Worm (Caenorhabditis elegans) whole organism, mixed stage, embryonic: ENCODE measurements around the gene nlp-26.
A peak's percentile ranks its signal among the peaks of the same experiment; 100 is the strongest.

Source experiments
- M03D4.4 ChIP-seq: sonication (generic microtip); optimal IDR thresholded peaks from 2 replicates; lab custom pipeline; 2017; ENCODE audit warnings: mild to moderate bottlenecking, missing genetic modification characterization, missing compliant biosample characterization
- bed-3 ChIP-seq: fragments of 200-800 bp; sonication (Bioruptor generic); optimal IDR thresholded peaks from 3 replicates; lab custom pipeline; 2018; ENCODE audit warnings: mild to moderate bottlenecking, missing genetic modification characterization, moderate library complexity, missing compliant biosample characterization
- blmp-1 ChIP-seq: fragments of 150-350 bp; optimal IDR thresholded peaks from 2 replicates; lab custom pipeline; 2014; ENCODE audit warnings: missing biosample characterization, missing genetic modification characterization
- ceh-39 ChIP-seq: fragments of 150-350 bp; optimal IDR thresholded peaks from 2 replicates; lab custom pipeline; 2014; ENCODE audit warnings: missing biosample characterization, missing genetic modification characterization
- ceh-43 ChIP-seq: fragments of 200-800 bp; sonication (Bioruptor generic); optimal IDR thresholded peaks from 2 replicates; lab custom pipeline; 2018; ENCODE audit warnings: mild to moderate bottlenecking, missing genetic modification characterization, moderate library complexity, missing compliant biosample characterization
- ceh-83 ChIP-seq: fragments of 200-800 bp; sonication (Bioruptor generic); optimal IDR thresholded peaks from 2 replicates; lab custom pipeline; 2018; ENCODE audit warnings: mild to moderate bottlenecking, missing genetic modification characterization, missing compliant biosample characterization
- ces-1 ChIP-seq: fragments of 150-350 bp; optimal IDR thresholded peaks from 2 replicates; lab custom pipeline; 2014; ENCODE audit warnings: missing biosample characterization, missing genetic modification reagents, missing genetic modification characterization
- cnd-1 ChIP-seq: fragments of 200-800 bp; sonication (Bioruptor generic); optimal IDR thresholded peaks from 2 replicates; lab custom pipeline; 2018; ENCODE audit warnings: mild to moderate bottlenecking, missing genetic modification characterization, missing compliant biosample characterization
- drap-1 ChIP-seq: fragments of 200-800 bp; sonication (Bioruptor generic); optimal IDR thresholded peaks from 3 replicates; lab custom pipeline; 2018; ENCODE audit warnings: mild to moderate bottlenecking, missing genetic modification characterization, missing compliant biosample characterization
- elt-1 ChIP-seq: sonication (generic microtip); optimal IDR thresholded peaks from 2 replicates; lab custom pipeline; 2017; ENCODE audit warnings: missing genetic modification characterization, mild to moderate bottlenecking, missing compliant biosample characterization, antibody characterized with exemption, moderate library complexity, borderline replicate concordance; ENCODE audit not compliant: insufficient read depth
- flh-1 ChIP-seq: fragments of 200-800 bp; sonication (Bioruptor generic); optimal IDR thresholded peaks from 2 replicates; lab custom pipeline; 2018; ENCODE audit warnings: mild to moderate bottlenecking, missing genetic modification characterization, moderate library complexity, missing compliant biosample characterization
- ham-2 ChIP-seq: fragments of 200-800 bp; sonication (Bioruptor generic); optimal IDR thresholded peaks from 2 replicates; lab custom pipeline; 2018; ENCODE audit warnings: mild to moderate bottlenecking, missing genetic modification characterization, missing compliant biosample characterization
- hlh-1 ChIP-seq: fragments of 150-350 bp; optimal IDR thresholded peaks from 2 replicates; lab custom pipeline; 2014; ENCODE audit warnings: missing biosample characterization, missing genetic modification reagents, missing genetic modification characterization
- lin-13 ChIP-seq: fragments of 150-350 bp; optimal IDR thresholded peaks from 2 replicates; lab custom pipeline; 2014; ENCODE audit warnings: missing biosample characterization, missing genetic modification characterization
- lin-32 ChIP-seq: fragments of 200-800 bp; sonication (Bioruptor generic); optimal IDR thresholded peaks from 2 replicates; lab custom pipeline; 2018; ENCODE audit warnings: mild to moderate bottlenecking, missing genetic modification characterization, missing compliant biosample characterization
- lsy-2 ChIP-seq: fragments of 150-350 bp; optimal IDR thresholded peaks from 2 replicates; lab custom pipeline; 2014; ENCODE audit warnings: missing biosample characterization, missing genetic modification characterization
- mab-5 ChIP-seq: fragments of 150-350 bp; optimal IDR thresholded peaks from 2 replicates; lab custom pipeline; 2014; ENCODE audit warnings: missing biosample characterization, missing genetic modification characterization
- mep-1 ChIP-seq: fragments of 150-350 bp; optimal IDR thresholded peaks from 2 replicates; lab custom pipeline; 2017; ENCODE audit warnings: missing biosample characterization, missing genetic modification reagents, missing genetic modification characterization, inconsistent platforms
- mls-2 ChIP-seq: sonication (generic microtip); optimal IDR thresholded peaks from 2 replicates; lab custom pipeline; 2016; ENCODE audit warnings: mild to moderate bottlenecking, missing genetic modification characterization, moderate library complexity, missing compliant biosample characterization
- nhr-12 ChIP-seq: fragments of 150-350 bp; optimal IDR thresholded peaks from 2 replicates; lab custom pipeline; 2014; ENCODE audit warnings: missing biosample characterization, missing genetic modification characterization
- nhr-2 ChIP-seq: fragments of 150-350 bp; optimal IDR thresholded peaks from 2 replicates; lab custom pipeline; 2014; ENCODE audit warnings: missing biosample characterization, missing genetic modification characterization
- nhr-237 ChIP-seq: fragments of 150-350 bp; optimal IDR thresholded peaks from 2 replicates; lab custom pipeline; 2014; ENCODE audit warnings: missing biosample characterization, missing genetic modification characterization
- nhr-28 ChIP-seq: fragments of 150-350 bp; optimal IDR thresholded peaks from 2 replicates; lab custom pipeline; 2014; ENCODE audit warnings: missing biosample characterization, missing genetic modification characterization
- nhr-76 ChIP-seq: sonication (generic microtip); optimal IDR thresholded peaks from 2 replicates; lab custom pipeline; 2017; ENCODE audit warnings: missing biosample characterization, missing genetic modification characterization
- pha-4 ChIP-seq: fragments of 150-350 bp; optimal IDR thresholded peaks from 2 replicates; lab custom pipeline; 2018; ENCODE audit warnings: missing biosample characterization, missing genetic modification reagents, missing genetic modification characterization
- sem-2 ChIP-seq: fragments of 200-800 bp; sonication (Bioruptor generic); optimal IDR thresholded peaks from 2 replicates; lab custom pipeline; 2018; ENCODE audit warnings: mild to moderate bottlenecking, missing genetic modification characterization, missing compliant biosample characterization
- snpc-4 ChIP-seq: fragments of 150-350 bp; optimal IDR thresholded peaks from 2 replicates; lab custom pipeline; 2014; ENCODE audit warnings: missing biosample characterization, missing genetic modification characterization
- sptf-1 ChIP-seq: sonication (generic microtip); optimal IDR thresholded peaks from 2 replicates; lab custom pipeline; 2017; ENCODE audit warnings: mild to moderate bottlenecking, missing genetic modification characterization, moderate library complexity, missing compliant biosample characterization
- tbx-8 ChIP-seq: fragments of 200-800 bp; sonication (Bioruptor generic); optimal IDR thresholded peaks from 2 replicates; lab custom pipeline; 2018; ENCODE audit warnings: mild to moderate bottlenecking, missing genetic modification characterization, moderate library complexity, missing compliant biosample characterization
- unc-120 ChIP-seq: sonication (generic microtip); optimal IDR thresholded peaks from 2 replicates; lab custom pipeline; 2017; ENCODE audit warnings: missing genetic modification characterization, missing compliant biosample characterization; ENCODE audit not compliant: poor library complexity, severe bottlenecking
- unc-39 ChIP-seq: fragments of 150-350 bp; optimal IDR thresholded peaks from 2 replicates; lab custom pipeline; 2014; ENCODE audit warnings: missing biosample characterization, missing genetic modification characterization
- unc-62 ChIP-seq: fragments of 150-350 bp; optimal IDR thresholded peaks from 2 replicates; lab custom pipeline; 2014; ENCODE audit warnings: missing biosample characterization, missing genetic modification reagents, missing genetic modification characterization
- ztf-11 ChIP-seq: fragments of 150-350 bp; optimal IDR thresholded peaks from 2 replicates; lab custom pipeline; 2014; ENCODE audit warnings: missing biosample characterization, missing genetic modification characterization

The nlp-26 gene

ce11 chrV:19611675-19612345, 1.5 kb upstream of the nlp-26 start:
- peak; percentile 31 for TF ChIP-seq drap-1 (GFP tag; lab: Kevin White, UChicago)
- no peak for TF ChIP-seq blmp-1 (tag; lab: Kevin White, UChicago)

- TF ChIP-seq mab-5 (tag; lab: Kevin White, UChicago), result no peak
- TF ChIP-seq drap-1 (GFP tag; lab: Kevin White, UChicago), result peak; percentile 2
- no peak for TF ChIP-seq nhr-237 (tag; lab: Kevin White, UChicago)
- TF ChIP-seq tbx-8 (GFP tag; lab: Kevin White, UChicago), result no peak
- no peak for TF ChIP-seq snpc-4 (tag; lab: Kevin White, UChicago)
Observed at ce11 chrV:19620098-19620497, 6.8 kb downstream of the nlp-26 start.

DNA sequence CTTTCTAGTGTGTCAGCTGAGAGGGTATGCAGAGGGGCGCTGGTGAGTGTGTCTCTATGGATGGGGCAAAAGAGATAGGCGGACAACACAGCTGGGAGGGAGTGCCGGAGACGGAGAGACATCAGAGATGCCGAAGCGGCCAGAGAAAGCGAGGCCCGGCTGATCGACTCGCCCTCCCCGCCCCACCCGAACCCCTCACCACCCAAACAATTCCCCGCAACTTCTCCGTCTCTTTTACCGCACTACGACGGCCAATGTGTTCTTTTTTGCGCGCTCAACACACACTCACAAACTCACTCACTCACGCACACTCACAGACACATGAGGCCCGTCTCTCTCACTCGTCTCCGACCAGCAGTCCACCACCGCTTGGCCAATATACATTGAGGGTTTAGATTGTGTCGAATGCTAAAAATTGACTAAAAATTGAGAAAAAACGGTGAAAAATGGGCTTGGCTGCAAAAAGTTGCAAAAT, 9.2 kb downstream of the nlp-26 start, which contains the start of gene Y43F8C.3:
Gene Y43F8C.3, minus strand, starts transcription at position 187 of the 475 bp plus-strand sequence.
- TF ChIP-seq unc-120 (tag; lab: Kevin White, UChicago), result peak; percentile 72
- no peak for TF ChIP-seq tbx-8 (GFP tag; lab: Kevin White, UChicago)
- TF ChIP-seq ces-1 (GFP tag; lab: Kevin White, UChicago), result peak; percentile 35
- no peak for TF ChIP-seq nhr-28 (tag; lab: Kevin White, UChicago)
- TF ChIP-seq unc-39, result peak; percentile 12
- TF ChIP-seq M03D4.4 (tag; lab: Kevin White, UChicago), result no peak
- TF ChIP-seq nhr-2 (tag; lab: Kevin White, UChicago), result no peak
- peak; percentile 40 for TF ChIP-seq lin-32
- no peak for TF ChIP-seq elt-1 (tag; lab: Kevin White, UChicago)
- no peak for TF ChIP-seq nhr-12 (tag; lab: Kevin White, UChicago)
- no peak for TF ChIP-seq snpc-4 (tag; lab: Kevin White, UChicago)
- TF ChIP-seq flh-1, result no peak
- peak; percentile 75 for TF ChIP-seq ham-2 (GFP tag; lab: Kevin White, UChicago)
- peak; percentile 6 for TF ChIP-seq pha-4
- peak; percentile 64 for TF ChIP-seq sptf-1 (tag; lab: Kevin White, UChicago)
- no peak for TF ChIP-seq ztf-11 (tag; lab: Kevin White, UChicago)
- peak; percentile 41 for TF ChIP-seq lsy-2 (tag; lab: Kevin White, UChicago)
- TF ChIP-seq nhr-237 (tag; lab: Kevin White, UChicago), result peak; percentile 66
- TF ChIP-seq sem-2, result no peak
- TF ChIP-seq nhr-76 (tag; lab: Kevin White, UChicago), result no peak
- no peak for TF ChIP-seq blmp-1 (tag; lab: Kevin White, UChicago)
- no peak for TF ChIP-seq hlh-1
- TF ChIP-seq mep-1 (tag; lab: Kevin White, UChicago), result peak; percentile 26
- TF ChIP-seq unc-62 (GFP tag; lab: Kevin White, UChicago), result peak; percentile 9
- TF ChIP-seq mls-2 (tag; lab: Kevin White, UChicago), result peak; percentile 68
- peak; percentile 32 for TF ChIP-seq lin-13
- no peak for TF ChIP-seq ceh-43 (GFP tag; lab: Kevin White, UChicago)
- no peak for TF ChIP-seq ceh-39 (tag; lab: Kevin White, UChicago)
- no peak for TF ChIP-seq mab-5 (tag; lab: Kevin White, UChicago)
- peak; percentile 11 for TF ChIP-seq cnd-1
- TF ChIP-seq bed-3, result no peak
- TF ChIP-seq ceh-83 (GFP tag; lab: Kevin White, UChicago), result no peak
- TF ChIP-seq drap-1 (GFP tag; lab: Kevin White, UChicago), result peak; percentile 96
- TF ChIP-seq, all 35 proteins: peak for 15
